Fruit fly (Drosophila melanogaster) whole organism, prepupa: ENCODE measurements around the gene Afti.

Experiments used
- Blimp-1 ChIP-seq: fragments of 200-800 bp; sonication (Bioruptor generic); optimal IDR thresholded peaks from 3 replicates; lab custom pipeline; 2017; ENCODE audit warnings: missing biosample characterization, missing genetic modification characterization, mild to moderate bottlenecking, moderate library complexity, missing genetic modification reagents
- CG10631 ChIP-seq: fragments of 200-800 bp; sonication (Bioruptor generic); optimal IDR thresholded peaks from 2 replicates; lab custom pipeline; 2016; ENCODE audit warnings: missing biosample characterization, missing genetic modification characterization
- CG10669 ChIP-seq: fragments of 200-800 bp; sonication (Bioruptor generic); optimal IDR thresholded peaks from 3 replicates; lab custom pipeline; 2018; ENCODE audit warnings: missing biosample characterization, mild to moderate bottlenecking, missing genetic modification characterization, moderate library complexity
- CG11294 ChIP-seq: fragments of 200-800 bp; sonication (Bioruptor generic); IDR thresholded peaks from 2 replicates; pipeline ENCODE4 v1.3.6; 2022; ENCODE audit warnings: missing biosample characterization, missing genetic modification characterization
- CG11762 ChIP-seq: fragments of 200-800 bp; sonication (Bioruptor generic); optimal IDR thresholded peaks from 3 replicates; lab custom pipeline; 2016; ENCODE audit warnings: missing biosample characterization, missing genetic modification characterization; ENCODE audit not compliant: insufficient read depth
- CG11902 ChIP-seq: fragments of 200-800 bp; sonication (Bioruptor generic); optimal IDR thresholded peaks from 3 replicates; lab custom pipeline; 2016; ENCODE audit warnings: missing biosample characterization, missing genetic modification characterization
- CG15336 ChIP-seq: fragments of 200-800 bp; sonication (Bioruptor generic); IDR thresholded peaks from 2 replicates; pipeline ENCODE4 v1.3.6; 2022; ENCODE audit warnings: missing biosample characterization, missing genetic modification characterization
- CG1621 ChIP-seq: fragments of 200-800 bp; sonication (Bioruptor generic); optimal IDR thresholded peaks from 3 replicates; lab custom pipeline; 2018; ENCODE audit warnings: missing biosample characterization, mild to moderate bottlenecking, missing genetic modification characterization
- CG16779 ChIP-seq: fragments of 200-800 bp; sonication (Bioruptor generic); optimal IDR thresholded peaks from 3 replicates; lab custom pipeline; 2017; ENCODE audit warnings: missing biosample characterization, mild to moderate bottlenecking, missing genetic modification characterization
- CG3032 ChIP-seq: fragments of 200-800 bp; optimal IDR thresholded peaks from 2 replicates; lab custom pipeline; 2019; ENCODE audit warnings: missing biosample characterization, mild to moderate bottlenecking, missing genetic modification characterization, moderate library complexity
- CG32006 ChIP-seq: fragments of 200-800 bp; sonication (Bioruptor generic); optimal IDR thresholded peaks from 3 replicates; lab custom pipeline; 2017; ENCODE audit warnings: missing biosample characterization, mild to moderate bottlenecking, missing genetic modification characterization
- CG34406 ChIP-seq: fragments of 200-800 bp; sonication (Bioruptor generic); optimal IDR thresholded peaks from 3 replicates; lab custom pipeline; 2016; ENCODE audit warnings: missing biosample characterization, missing genetic modification characterization
- CG3919 ChIP-seq: fragments of 200-800 bp; sonication (Bioruptor generic); optimal IDR thresholded peaks from 3 replicates; lab custom pipeline; 2016; ENCODE audit warnings: missing biosample characterization, missing genetic modification characterization
- CG6163 ChIP-seq: fragments of 200-800 bp; sonication (Bioruptor generic); IDR thresholded peaks from 3 replicates; pipeline ENCODE4 v1.3.6; 2022; ENCODE audit warnings: missing biosample characterization, missing genetic modification characterization
- CG6276 ChIP-seq: fragments of 200-800 bp; sonication (Bioruptor generic); optimal IDR thresholded peaks from 2 replicates; lab custom pipeline; 2017; ENCODE audit warnings: missing biosample characterization, mild to moderate bottlenecking, missing genetic modification characterization
- CG6808 ChIP-seq: fragments of 200-800 bp; sonication (Bioruptor generic); optimal IDR thresholded peaks from 3 replicates; lab custom pipeline; 2017; ENCODE audit warnings: missing biosample characterization, missing genetic modification characterization, mild to moderate bottlenecking, moderate library complexity, missing genetic modification reagents
- CG6854 ChIP-seq: fragments of 200-800 bp; sonication (Bioruptor generic); optimal IDR thresholded peaks from 2 replicates; lab custom pipeline; 2017; ENCODE audit warnings: missing biosample characterization, mild to moderate bottlenecking, missing genetic modification characterization
- CG7368 ChIP-seq: fragments of 200-800 bp; sonication (Bioruptor generic); optimal IDR thresholded peaks from 3 replicates; lab custom pipeline; 2016; ENCODE audit warnings: missing biosample characterization, missing genetic modification characterization
- CG8632 ChIP-seq: fragments of 200-800 bp; sonication (Bioruptor generic); optimal IDR thresholded peaks from 3 replicates; lab custom pipeline; 2016; ENCODE audit warnings: missing biosample characterization, missing genetic modification characterization
- CG9139 ChIP-seq: fragments of 200-800 bp; sonication (Bioruptor generic); optimal IDR thresholded peaks from 3 replicates; lab custom pipeline; 2017; ENCODE audit warnings: missing biosample characterization, mild to moderate bottlenecking, missing genetic modification characterization
- Eip75B ChIP-seq: fragments of 200-800 bp; sonication (Bioruptor generic); optimal IDR thresholded peaks from 3 replicates; lab custom pipeline; 2016; ENCODE audit warnings: missing biosample characterization, missing genetic modification characterization
- Eip78C ChIP-seq: fragments of 200-800 bp; sonication (Bioruptor generic); peaks from one replicate; lab custom pipeline; 2016; ENCODE audit warnings: missing biosample characterization, missing genetic modification characterization
- Eip93F ChIP-seq: fragments of 200-800 bp; sonication (Bioruptor generic); optimal IDR thresholded peaks from 2 replicates; lab custom pipeline; 2016; ENCODE audit warnings: missing biosample characterization, mild to moderate bottlenecking, missing genetic modification characterization
- Ets21C ChIP-seq: fragments of 200-800 bp; sonication (Bioruptor generic); optimal IDR thresholded peaks from 3 replicates; lab custom pipeline; 2016; ENCODE audit warnings: missing biosample characterization, missing genetic modification characterization
- Ets96B ChIP-seq: fragments of 200-800 bp; optimal IDR thresholded peaks from 2 replicates; lab custom pipeline; 2019; ENCODE audit warnings: missing biosample characterization, mild to moderate bottlenecking, missing genetic modification characterization, moderate library complexity
- Hr38 ChIP-seq: sonication (Bioruptor generic); optimal IDR thresholded peaks from 2 replicates; lab custom pipeline; 2016; ENCODE audit warnings: missing biosample characterization, missing genetic modification characterization
- Hr39 ChIP-seq: fragments of 200-800 bp; sonication (Bioruptor generic); optimal IDR thresholded peaks from 2 replicates; lab custom pipeline; 2016; ENCODE audit warnings: missing biosample characterization, missing genetic modification characterization
- Hr4 ChIP-seq: fragments of 200-800 bp; sonication (Bioruptor generic); optimal IDR thresholded peaks from 3 replicates; lab custom pipeline; 2016; ENCODE audit warnings: missing biosample characterization, missing genetic modification characterization
- Lpt ChIP-seq: fragments of 200-800 bp; sonication (Bioruptor generic); optimal IDR thresholded peaks from 3 replicates; lab custom pipeline; 2016; ENCODE audit warnings: missing biosample characterization, missing genetic modification characterization
- OdsH ChIP-seq: fragments of 200-800 bp; sonication (Bioruptor generic); optimal IDR thresholded peaks from 3 replicates; lab custom pipeline; 2016; ENCODE audit warnings: missing biosample characterization, missing genetic modification characterization
- Smox ChIP-seq: fragments of 200-800 bp; sonication (Bioruptor generic); optimal IDR thresholded peaks from 3 replicates; lab custom pipeline; 2016; ENCODE audit warnings: missing biosample characterization, missing genetic modification characterization
- Sox102F ChIP-seq: fragments of 200-800 bp; sonication (Bioruptor generic); optimal IDR thresholded peaks from 2 replicates; lab custom pipeline; 2016; ENCODE audit warnings: missing biosample characterization, mild to moderate bottlenecking, missing genetic modification characterization
- Sox14 ChIP-seq: fragments of 200-800 bp; sonication (Bioruptor generic); optimal IDR thresholded peaks from 3 replicates; lab custom pipeline; 2016; ENCODE audit warnings: missing biosample characterization, missing genetic modification characterization
- achi ChIP-seq: fragments of 200-800 bp; sonication (Bioruptor generic); optimal IDR thresholded peaks from 3 replicates; lab custom pipeline; 2016; ENCODE audit warnings: missing biosample characterization, missing genetic modification characterization
- acj6 ChIP-seq: fragments of 200-800 bp; sonication (Bioruptor generic); optimal IDR thresholded peaks from 3 replicates; lab custom pipeline; 2016; ENCODE audit warnings: missing biosample characterization, missing genetic modification characterization
- cyc ChIP-seq: fragments of 200-800 bp; sonication (Bioruptor generic); optimal IDR thresholded peaks from 3 replicates; lab custom pipeline; 2016; ENCODE audit warnings: missing biosample characterization, missing genetic modification characterization
- dsx ChIP-seq: fragments of 200-800 bp; optimal IDR thresholded peaks from 3 replicates; lab custom pipeline; 2019; ENCODE audit warnings: missing biosample characterization, mild to moderate bottlenecking, missing genetic modification characterization, moderate library complexity; ENCODE audit not compliant: poor library complexity, severe bottlenecking
- esn ChIP-seq: fragments of 200-800 bp; sonication (Bioruptor generic); optimal IDR thresholded peaks from 2 replicates; lab custom pipeline; 2016; ENCODE audit warnings: missing biosample characterization, mild to moderate bottlenecking, missing genetic modification characterization, moderate library complexity
- fd59A ChIP-seq: fragments of 200-800 bp; sonication (Bioruptor generic); optimal IDR thresholded peaks from 2 replicates; lab custom pipeline; 2017; ENCODE audit warnings: missing biosample characterization, mild to moderate bottlenecking, missing genetic modification characterization, missing genetic modification reagents
- fkh ChIP-seq: fragments of 200-800 bp; sonication (Bioruptor generic); optimal IDR thresholded peaks from 3 replicates; lab custom pipeline; 2017; ENCODE audit warnings: missing biosample characterization, mild to moderate bottlenecking, missing genetic modification characterization, moderate library complexity
- lz ChIP-seq: fragments of 200-800 bp; sonication (Bioruptor generic); optimal IDR thresholded peaks from 3 replicates; lab custom pipeline; 2016; ENCODE audit warnings: missing biosample characterization, missing genetic modification characterization
- net ChIP-seq: fragments of 200-800 bp; sonication (Bioruptor generic); optimal IDR thresholded peaks from 3 replicates; lab custom pipeline; 2016; ENCODE audit warnings: missing biosample characterization, missing genetic modification characterization
- pdm3 ChIP-seq: fragments of 200-800 bp; sonication (Bioruptor generic); optimal IDR thresholded peaks from 3 replicates; lab custom pipeline; 2016; ENCODE audit warnings: missing biosample characterization, missing genetic modification characterization
- salr ChIP-seq, 2 experiments: fragments of 200-800 bp; sonication (Bioruptor generic); optimal IDR thresholded peaks; 3 replicates each; lab custom pipeline; 2016 to 2018; ENCODE audit warnings: missing biosample characterization in 2 of 2, missing genetic modification characterization in 2 of 2, mild to moderate bottlenecking in 1 of 2
- spab ChIP-seq: fragments of 200-800 bp; sonication (Bioruptor generic); optimal IDR thresholded peaks from 2 replicates; lab custom pipeline; 2017; ENCODE audit warnings: missing biosample characterization, mild to moderate bottlenecking, missing genetic modification characterization, missing genetic modification reagents
- ss ChIP-seq, 2 experiments: fragments of 200-800 bp; sonication (Bioruptor generic); optimal IDR thresholded peaks; 2 replicates in 1 of 2; 3 replicates in 1 of 2; lab custom pipeline; 2017 to 2018; ENCODE audit warnings: mild to moderate bottlenecking in 2 of 2, missing biosample characterization in 2 of 2, missing genetic modification characterization in 2 of 2, moderate library complexity in 1 of 2
- svp ChIP-seq: fragments of 200-800 bp; sonication (Bioruptor generic); peaks from one replicate; lab custom pipeline; 2016; ENCODE audit warnings: missing biosample characterization, missing genetic modification characterization
- vri ChIP-seq: fragments of 200-800 bp; sonication (Bioruptor generic); optimal IDR thresholded peaks from 3 replicates; lab custom pipeline; 2016; ENCODE audit warnings: missing biosample characterization, mild to moderate bottlenecking, missing genetic modification characterization

Afti gene

dm6 chr3R:14361741-14362232 is 35.3 kb upstream of the Afti start, which contains the start of gene Dnaaf5 (continued):
- no peak for TF ChIP-seq net
- peak; percentile 58; the same call in 2 of the 3 replicates for TF ChIP-seq CG6163 (GFP tag; lab: Robert Waterston, UW)
- TF ChIP-seq cyc (GFP tag; lab: Kevin White, UChicago): peak; percentile 24
- TF ChIP-seq vri (GFP tag; lab: Kevin White, UChicago): peak; percentile 75
- no peak for TF ChIP-seq achi (GFP tag; lab: Kevin White, UChicago)
- TF ChIP-seq CG6854 (GFP tag; lab: Kevin White, UChicago): peak; percentile 14
- no peak for TF ChIP-seq CG11902 (GFP tag; lab: Kevin White, UChicago)
- TF ChIP-seq, all 60 proteins: peak for 18

- TF ChIP-seq Sox14 (GFP tag; lab: Kevin White, UChicago): peak; percentile 53
- peak; percentile 51 for TF ChIP-seq Smox
- peak; percentile 36 for TF ChIP-seq CG9139 (GFP tag; lab: Kevin White, UChicago)
- TF ChIP-seq Eip78C (GFP tag; lab: Kevin White, UChicago): peak; percentile 88
- TF ChIP-seq vri (GFP tag; lab: Kevin White, UChicago): peak; percentile 35
- peak; percentile 75 for TF ChIP-seq cyc (GFP tag; lab: Kevin White, UChicago)
- peak; percentile 61 for TF ChIP-seq Ets21C (GFP tag; lab: Kevin White, UChicago)
- TF ChIP-seq Hr39 (GFP tag; lab: Kevin White, UChicago): peak; percentile 71
- TF ChIP-seq Hr4: peak; percentile 64
- no peak for TF ChIP-seq CG11294
- TF ChIP-seq CG10631 (GFP tag; lab: Kevin White, UChicago): peak; percentile 53
- TF ChIP-seq Eip93F (GFP tag; lab: Kevin White, UChicago): no peak
- TF ChIP-seq CG10669: peak; percentile 60
- peak; percentile 60 for TF ChIP-seq spab (GFP tag; lab: Kevin White, UChicago)
- TF ChIP-seq net: peak; percentile 34
- TF ChIP-seq CG15336 (GFP tag; lab: Robert Waterston, UW): peak; percentile 63
- TF ChIP-seq Blimp-1: peak; percentile 24
- TF ChIP-seq Ets96B (tag; lab: Kevin White, UChicago): peak; percentile 69
- peak; percentile 60 for TF ChIP-seq Sox102F (GFP tag; lab: Kevin White, UChicago)
- peak; percentile 73 for TF ChIP-seq CG6163 (GFP tag; lab: Robert Waterston, UW)
- peak; percentile 52 for TF ChIP-seq CG32006 (GFP tag; lab: Kevin White, UChicago)
- peak; percentile 27 for TF ChIP-seq CG11762
- TF ChIP-seq CG6276 (GFP tag; lab: Kevin White, UChicago): peak; percentile 23
- peak; percentile 58 for TF ChIP-seq CG7368
- peak; percentile 42 for TF ChIP-seq fd59A (GFP tag; lab: Kevin White, UChicago)
- TF ChIP-seq salr (GFP tag; optimal IDR thresholded peaks at IDR 0.05; lab: Kevin White, UChicago): peak in 1 of 2 experiments; percentile 6
- no peak for TF ChIP-seq Hr38 (GFP tag; lab: Kevin White, UChicago)
- peak; percentile 74 for TF ChIP-seq dsx (GFP tag; lab: Kevin White, UChicago)
- TF ChIP-seq CG6808 (GFP tag; lab: Kevin White, UChicago): peak; percentile 62
- TF ChIP-seq Eip75B: peak; percentile 63
- TF ChIP-seq CG3919 (GFP tag; lab: Kevin White, UChicago): peak; percentile 79
- peak; percentile 64 for TF ChIP-seq OdsH (GFP tag; lab: Kevin White, UChicago)
- peak; percentile 65 for TF ChIP-seq acj6 (GFP tag; lab: Kevin White, UChicago)
- peak; percentile 68 for TF ChIP-seq esn (GFP tag; lab: Kevin White, UChicago)
- TF ChIP-seq CG16779 (tag; lab: Kevin White, UChicago): no peak
- TF ChIP-seq Lpt (GFP tag; lab: Kevin White, UChicago): peak; percentile 52
- TF ChIP-seq CG34406 (GFP tag; lab: Kevin White, UChicago): peak; percentile 47
- peak; percentile 50 for TF ChIP-seq lz (GFP tag; lab: Kevin White, UChicago)
- TF ChIP-seq achi (GFP tag; lab: Kevin White, UChicago): peak; percentile 60
- peak; percentile 85 for TF ChIP-seq svp
- peak; percentile 20 for TF ChIP-seq CG1621 (tag; lab: Kevin White, UChicago)
- no peak for TF ChIP-seq fkh (GFP tag; lab: Kevin White, UChicago)
- peak; percentile 42 for TF ChIP-seq CG8632 (GFP tag; lab: Kevin White, UChicago)
- peak; percentile 45 to 73 for TF ChIP-seq ss (GFP tag; optimal IDR thresholded peaks at IDR 0.05; lab: Kevin White, UChicago)
- TF ChIP-seq CG3032 (tag; lab: Kevin White, UChicago): peak; percentile 60
- TF ChIP-seq pdm3 (GFP tag; lab: Kevin White, UChicago): peak; percentile 69
- peak; percentile 62 for TF ChIP-seq CG11902 (GFP tag; lab: Kevin White, UChicago)
Measured at dm6 chr3R:14357405-14357804, 30.9 kb upstream of the Afti start.
